Worm (Caenorhabditis elegans) whole organism, young adult: ENCODE measurements around the gene his-17.

Experiments used
- B0019.2 ChIP-seq: fragments of 200-800 bp; sonication (Bioruptor generic); conservative IDR thresholded peaks from 2 replicates; pipeline ENCODE4 v1.3.6; 2022; ENCODE audit warnings: missing genetic modification reagents, missing genetic modification characterization, missing compliant biosample characterization
- B0261.1 ChIP-seq: sonication (generic microtip); optimal IDR thresholded peaks from 2 replicates; lab custom pipeline; 2016; ENCODE audit warnings: mild to moderate bottlenecking, missing genetic modification characterization, moderate library complexity, missing compliant biosample characterization
- F10E7.11 ChIP-seq: sonication (generic microtip); optimal IDR thresholded peaks from 2 replicates; lab custom pipeline; 2017; ENCODE audit warnings: mild to moderate bottlenecking, missing genetic modification characterization, moderate library complexity, missing compliant biosample characterization
- F37B4.10 ChIP-seq: fragments of 200-800 bp; sonication (Bioruptor generic); IDR thresholded peaks from 2 replicates; pipeline ENCODE4 v1.3.6; 2022; ENCODE audit warnings: missing genetic modification characterization, missing compliant biosample characterization
- F39B2.1 ChIP-seq: fragments of 200-800 bp; sonication (Bioruptor generic); IDR thresholded peaks from 2 replicates; pipeline ENCODE4 v1.3.6; 2022; ENCODE audit warnings: missing genetic modification reagents, missing genetic modification characterization, missing compliant biosample characterization
- F52B5.7 ChIP-seq: sonication (generic microtip); optimal IDR thresholded peaks from 2 replicates; lab custom pipeline; 2016; ENCODE audit warnings: mild to moderate bottlenecking, missing genetic modification characterization, missing compliant biosample characterization
- F57C9.4 ChIP-seq: sonication (generic microtip); optimal IDR thresholded peaks from 2 replicates; lab custom pipeline; 2017; ENCODE audit warnings: mild to moderate bottlenecking, missing genetic modification characterization, missing compliant biosample characterization
- K11D2.4 ChIP-seq: fragments of 200-800 bp; sonication (Bioruptor generic); IDR thresholded peaks from 2 replicates; pipeline ENCODE4 v1.3.6; 2022; ENCODE audit warnings: missing genetic modification reagents, missing genetic modification characterization, missing compliant biosample characterization
- Y53G8AR.9 ChIP-seq: fragments of 200-800 bp; sonication (Bioruptor generic); conservative IDR thresholded peaks from 2 replicates; pipeline ENCODE4 v1.3.6; 2022; ENCODE audit warnings: missing genetic modification reagents, missing genetic modification characterization, missing compliant biosample characterization
- Y67H2A.10 ChIP-seq: fragments of 200-800 bp; sonication (Bioruptor generic); conservative IDR thresholded peaks from 2 replicates; pipeline ENCODE4 v1.3.6; 2022; ENCODE audit warnings: missing genetic modification reagents, missing genetic modification characterization, missing compliant biosample characterization
- ZK185.1 ChIP-seq: sonication (generic microtip); optimal IDR thresholded peaks from 2 replicates; lab custom pipeline; 2016; ENCODE audit warnings: mild to moderate bottlenecking, missing genetic modification characterization, missing compliant biosample characterization; ENCODE audit not compliant: poor library complexity, severe bottlenecking
- akir-1 ChIP-seq: fragments of 200-800 bp; sonication (Bioruptor generic); optimal IDR thresholded peaks from 2 replicates; lab custom pipeline; 2018; ENCODE audit warnings: mild to moderate bottlenecking, missing genetic modification characterization, moderate library complexity, missing compliant biosample characterization
- aptf-2 ChIP-seq: fragments of 200-800 bp; sonication (Bioruptor generic); conservative IDR thresholded peaks from 2 replicates; pipeline ENCODE4 v1.3.6; 2022; ENCODE audit warnings: missing genetic modification reagents, missing genetic modification characterization, missing compliant biosample characterization
- aptf-3 ChIP-seq: fragments of 200-800 bp; sonication (Bioruptor generic); IDR thresholded peaks from 2 replicates; pipeline ENCODE4 v1.3.6; 2022; ENCODE audit warnings: missing genetic modification characterization, missing compliant biosample characterization
- bed-1 ChIP-seq: fragments of 200-800 bp; sonication (Bioruptor generic); IDR thresholded peaks from 2 replicates; pipeline ENCODE4 v1.3.6; 2022; ENCODE audit warnings: missing genetic modification reagents, missing genetic modification characterization, missing compliant biosample characterization
- ceh-79 ChIP-seq: sonication (generic microtip); optimal IDR thresholded peaks from 2 replicates; lab custom pipeline; 2017; ENCODE audit warnings: mild to moderate bottlenecking, missing genetic modification characterization, missing compliant biosample characterization
- dox-1 ChIP-seq: fragments of 200-800 bp; sonication (Bioruptor generic); IDR thresholded peaks from 2 replicates; pipeline ENCODE4 v1.3.6; 2022; ENCODE audit warnings: missing genetic modification reagents, missing genetic modification characterization, missing compliant biosample characterization
- dpff-1 ChIP-seq: sonication (generic microtip); optimal IDR thresholded peaks from 2 replicates; lab custom pipeline; 2017; ENCODE audit warnings: mild to moderate bottlenecking, missing genetic modification characterization, missing compliant biosample characterization
- egl-18 ChIP-seq: fragments of 200-800 bp; sonication (Bioruptor generic); IDR thresholded peaks from 2 replicates; pipeline ENCODE4 v1.3.6; 2022; ENCODE audit warnings: missing genetic modification reagents, missing genetic modification characterization, missing compliant biosample characterization
- ekl-4 ChIP-seq: fragments of 200-800 bp; sonication (Bioruptor generic); IDR thresholded peaks from 2 replicates; pipeline ENCODE4 v1.3.6; 2022; ENCODE audit warnings: missing genetic modification reagents, missing genetic modification characterization, missing compliant biosample characterization
- gei-17 ChIP-seq: fragments of 200-800 bp; sonication (Bioruptor generic); optimal IDR thresholded peaks from 2 replicates; lab custom pipeline; 2018; ENCODE audit warnings: mild to moderate bottlenecking, missing genetic modification characterization, missing compliant biosample characterization
- him-1 ChIP-seq: sonication (generic microtip); optimal IDR thresholded peaks from 2 replicates; lab custom pipeline; 2016; ENCODE audit warnings: missing genotype, missing genetic modification reagents, missing genetic modification characterization, missing compliant biosample characterization
- hlh-12 ChIP-seq: sonication (generic microtip); optimal IDR thresholded peaks from 2 replicates; lab custom pipeline; 2016; ENCODE audit warnings: missing genetic modification characterization, missing compliant biosample characterization
- hmg-1.2 ChIP-seq: fragments of 200-800 bp; sonication (Bioruptor generic); IDR thresholded peaks from 2 replicates; pipeline ENCODE4 v1.3.6; 2022; ENCODE audit warnings: missing genetic modification reagents, missing genetic modification characterization, missing compliant biosample characterization
- hrde-1 ChIP-seq: sonication (generic microtip); optimal IDR thresholded peaks from 2 replicates; lab custom pipeline; 2016; ENCODE audit warnings: missing genetic modification characterization, mild to moderate bottlenecking, missing compliant biosample characterization, moderate library complexity, missing genotype, missing genetic modification reagents, borderline replicate concordance
- hsf-1 ChIP-seq: fragments of 200-800 bp; sonication (Bioruptor generic); IDR thresholded peaks from 2 replicates; pipeline ENCODE4 v1.3.6; 2022; ENCODE audit warnings: missing genetic modification reagents, missing genetic modification characterization, missing compliant biosample characterization
- lag-1 ChIP-seq: fragments of 200-800 bp; sonication (Bioruptor generic); IDR thresholded peaks from 2 replicates; pipeline ENCODE4 v1.3.6; 2022; ENCODE audit warnings: missing genetic modification reagents, missing genetic modification characterization, missing compliant biosample characterization
- lin-54 ChIP-seq: fragments of 200-800 bp; sonication (Bioruptor generic); optimal IDR thresholded peaks from 2 replicates; lab custom pipeline; 2018; ENCODE audit warnings: mild to moderate bottlenecking, missing genetic modification characterization, missing compliant biosample characterization
- madf-10 ChIP-seq: sonication (generic microtip); optimal IDR thresholded peaks from 2 replicates; lab custom pipeline; 2016; ENCODE audit warnings: mild to moderate bottlenecking, missing genetic modification characterization, missing compliant biosample characterization
- madf-3 ChIP-seq: fragments of 200-800 bp; sonication (Bioruptor generic); IDR thresholded peaks from 2 replicates; pipeline ENCODE4 v1.3.6; 2022; ENCODE audit warnings: missing genetic modification reagents, missing genetic modification characterization, missing compliant biosample characterization
- madf-6 ChIP-seq: fragments of 200-800 bp; sonication (Bioruptor generic); IDR thresholded peaks from 2 replicates; pipeline ENCODE4 v1.3.6; 2022; ENCODE audit warnings: missing genetic modification reagents, missing genetic modification characterization, missing compliant biosample characterization
- madf-8 ChIP-seq: fragments of 200-800 bp; sonication (Bioruptor generic); conservative IDR thresholded peaks from 2 replicates; pipeline ENCODE4 v1.3.6; 2022; ENCODE audit warnings: missing genetic modification reagents, missing genetic modification characterization, missing compliant biosample characterization
- mel-28 ChIP-seq: sonication (generic microtip); optimal IDR thresholded peaks from 2 replicates; lab custom pipeline; 2016; ENCODE audit warnings: borderline replicate concordance, mild to moderate bottlenecking, missing genetic modification characterization, missing compliant biosample characterization
- mes-4 ChIP-seq: sonication (generic microtip); optimal IDR thresholded peaks from 2 replicates; lab custom pipeline; 2016; ENCODE audit warnings: missing genotype, missing genetic modification characterization, missing compliant biosample characterization
- nfya-1 ChIP-seq: sonication (generic microtip); optimal IDR thresholded peaks from 2 replicates; lab custom pipeline; 2017; ENCODE audit warnings: antibody characterized with exemption, missing compliant biosample characterization, missing genetic modification characterization, borderline replicate concordance; ENCODE audit not compliant: insufficient read depth
- nfya-2 ChIP-seq: fragments of 200-800 bp; sonication (Bioruptor generic); IDR thresholded peaks from 2 replicates; pipeline ENCODE4 v1.3.6; 2022; ENCODE audit warnings: missing genetic modification reagents, missing genetic modification characterization, missing compliant biosample characterization
- nhr-120 ChIP-seq: fragments of 200-800 bp; sonication (Bioruptor generic); IDR thresholded peaks from 2 replicates; pipeline ENCODE4 v1.3.6; 2022; ENCODE audit warnings: missing genetic modification characterization, missing compliant biosample characterization
- nhr-27 ChIP-seq: fragments of 200-800 bp; sonication (Bioruptor generic); optimal IDR thresholded peaks from 2 replicates; lab custom pipeline; 2018; ENCODE audit warnings: mild to moderate bottlenecking, missing genetic modification characterization, moderate library complexity, missing compliant biosample characterization
- nhr-90 ChIP-seq: sonication (generic microtip); optimal IDR thresholded peaks from 2 replicates; lab custom pipeline; 2016; ENCODE audit warnings: missing genotype, mild to moderate bottlenecking, missing genetic modification characterization, missing compliant biosample characterization
- pha-4 ChIP-seq: fragments of 150-350 bp; sonication (generic microtip); optimal IDR thresholded peaks from 2 replicates; lab custom pipeline; 2014; ENCODE audit warnings: missing biosample characterization, missing genetic modification reagents, missing genetic modification characterization
- rec-8 ChIP-seq, 2 experiments: sonication (generic microtip); optimal IDR thresholded peaks; 2 replicates each; lab custom pipeline; 2016; ENCODE audit warnings: mild to moderate bottlenecking in 2 of 2, missing genetic modification characterization in 2 of 2, missing genetic modification reagents in 2 of 2, missing genotype in 2 of 2, missing biosample characterization in 1 of 2, missing compliant biosample characterization in 1 of 2, moderate library complexity in 1 of 2
- sdz-38 ChIP-seq: sonication (generic microtip); optimal IDR thresholded peaks from 2 replicates; lab custom pipeline; 2016; ENCODE audit warnings: missing genotype, missing genetic modification characterization, missing compliant biosample characterization
- snpc-1.3 ChIP-seq: sonication (generic microtip); optimal IDR thresholded peaks from 2 replicates; lab custom pipeline; 2017; ENCODE audit warnings: missing genetic modification characterization, mild to moderate bottlenecking, missing compliant biosample characterization, antibody characterized with exemption, moderate library complexity, missing genotype, missing genetic modification reagents; ENCODE audit not compliant: insufficient read depth
- somi-1 ChIP-seq: fragments of 200-800 bp; sonication (Bioruptor generic); optimal IDR thresholded peaks from 2 replicates; lab custom pipeline; 2018; ENCODE audit warnings: mild to moderate bottlenecking, missing genetic modification characterization, missing compliant biosample characterization
- tlf-1 ChIP-seq: fragments of 200-800 bp; sonication (Bioruptor generic); optimal IDR thresholded peaks from 2 replicates; lab custom pipeline; 2018; ENCODE audit warnings: mild to moderate bottlenecking, missing genetic modification characterization, missing compliant biosample characterization
- zfh-2 ChIP-seq: fragments of 200-800 bp; sonication (Bioruptor generic); conservative IDR thresholded peaks from 2 replicates; pipeline ENCODE4 v1.3.6; 2022; ENCODE audit warnings: missing genetic modification reagents, missing genetic modification characterization, missing compliant biosample characterization
- ztf-25 ChIP-seq: fragments of 200-800 bp; sonication (Bioruptor generic); IDR thresholded peaks from 2 replicates; pipeline ENCODE4 v1.3.6; 2022; ENCODE audit warnings: missing genetic modification reagents, missing genetic modification characterization, missing compliant biosample characterization
- ztf-6 ChIP-seq: fragments of 200-800 bp; sonication (Bioruptor generic); IDR thresholded peaks from 2 replicates; pipeline ENCODE4 v1.3.6; 2022; ENCODE audit warnings: missing genetic modification reagents, missing genetic modification characterization, missing compliant biosample characterization

The his-17 gene

DNA sequence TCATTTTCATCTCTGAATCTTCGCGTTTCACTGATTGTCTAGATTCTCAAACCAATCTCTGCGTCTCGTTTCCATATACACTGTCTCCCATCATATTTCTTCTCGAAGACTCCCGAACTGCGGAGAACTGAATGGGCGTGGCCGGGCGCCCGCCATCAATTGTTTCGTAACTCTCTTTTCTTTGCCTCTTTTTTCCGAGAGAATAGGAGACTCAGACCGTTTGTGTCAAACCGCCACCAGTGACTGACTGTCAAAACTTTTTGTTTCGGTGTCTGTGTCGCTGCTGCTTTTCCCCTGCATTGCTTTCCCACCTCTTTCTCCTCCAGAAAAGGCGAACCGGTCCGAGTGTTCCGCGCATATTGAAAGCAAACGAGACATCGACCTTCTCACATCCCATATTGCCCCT, 38.4 kb upstream of the his-17 start, which contains the start of gene unc-23 (continued):
- TF ChIP-seq snpc-1.3 (peak; percentile 2), ztf-25 (GFP tag; lab: Robert Waterston, UW) (no peak), Y53G8AR.9 (GFP tag; lab: Robert Waterston, UW) (peak; percentile 84), bed-1 (GFP tag; lab: Robert Waterston, UW) (no peak), B0261.1 (no peak), ZK185.1 (peak; percentile 71), lin-54 (GFP tag; lab: Kevin White, UChicago) (peak; percentile 54), hrde-1 (tag; lab: Kevin White, UChicago) (no peak), K11D2.4 (GFP tag; lab: Robert Waterston, UW) (peak; percentile 86), madf-3 (GFP tag; lab: Robert Waterston, UW) (no peak), ekl-4 (GFP tag; lab: Robert Waterston, UW) (peak; percentile 81), aptf-2 (GFP tag; lab: Robert Waterston, UW) (no peak), hlh-12 (no peak), aptf-3 (GFP tag; lab: Robert Waterston, UW) (no peak), hsf-1 (GFP tag; lab: Robert Waterston, UW) (peak; percentile 98), mel-28 (tag; lab: Kevin White, UChicago) (no peak), lag-1 (GFP tag; lab: Robert Waterston, UW) (no peak), ceh-79 (tag; lab: Kevin White, UChicago) (peak; percentile 81), nhr-90 (tag; lab: Kevin White, UChicago) (peak; percentile 74), ztf-6 (GFP tag; lab: Robert Waterston, UW) (no peak), sdz-38 (no peak), madf-8 (GFP tag; lab: Robert Waterston, UW) (no peak), egl-18 (GFP tag; lab: Robert Waterston, UW) (0 out of 2 replicates have a peak, but pooled peaks have one; percentile 54), mes-4 (no peak), dox-1 (GFP tag; lab: Robert Waterston, UW) (peak; percentile 64), him-1 (tag; lab: Kevin White, UChicago) (no peak), F52B5.7 (tag; lab: Kevin White, UChicago) (no peak), madf-6 (GFP tag; lab: Robert Waterston, UW) (no peak), nhr-120 (GFP tag; lab: Robert Waterston, UW) (no peak), tlf-1 (GFP tag; lab: Kevin White, UChicago) (peak; percentile 82), F10E7.11 (tag; lab: Kevin White, UChicago) (no peak), zfh-2 (GFP tag; lab: Robert Waterston, UW) (peak; percentile 89), F37B4.10 (GFP tag; lab: Robert Waterston, UW) (no peak), dpff-1 (tag; lab: Kevin White, UChicago) (no peak), B0019.2 (GFP tag; lab: Robert Waterston, UW) (no peak), nfya-1 (no peak), nhr-27 (no peak), akir-1 (no peak), nfya-2 (GFP tag; lab: Robert Waterston, UW) (no peak), gei-17 (GFP tag; lab: Kevin White, UChicago) (peak; percentile 81), madf-10 (tag; lab: Kevin White, UChicago) (peak; percentile 86), somi-1 (GFP tag; lab: Kevin White, UChicago) (peak; percentile 79), hmg-1.2 (GFP tag; lab: Robert Waterston, UW) (peak; percentile 85), Y67H2A.10 (0 out of 2 replicates have a peak, but pooled peaks have one; percentile 59), F57C9.4 (tag; lab: Kevin White, UChicago) (no peak), rec-8 (tag; optimal IDR thresholded peaks at IDR 0.05; lab: Kevin White, UChicago) (no peak), pha-4 (tag; lab: Kevin White, UChicago) (peak; percentile 45), F39B2.1 (GFP tag; lab: Robert Waterston, UW) (no peak)
